Fruit fly (Drosophila melanogaster) Kc167 (cell line): Measurements from ENCODE around the gene CG3337.

Experiments
- Myc ChIP-seq: fragments of >200 bp; optimal IDR thresholded peaks from 2 replicates; lab custom pipeline; 2017; ENCODE audit warnings: missing external identifiers
- Sin3A ChIP-seq: fragments of >200 bp; optimal IDR thresholded peaks from 2 replicates; lab custom pipeline; 2018; ENCODE audit warnings: missing external identifiers
- h ChIP-seq: fragments of >200 bp; optimal IDR thresholded peaks from 3 replicates; lab custom pipeline; 2018; ENCODE audit warnings: missing external identifiers
- insv ChIP-seq: fragments of >200 bp; optimal IDR thresholded peaks from 3 replicates; lab custom pipeline; 2018; ENCODE audit warnings: missing external identifiers
- psq ChIP-seq: fragments of >200 bp; optimal IDR thresholded peaks from 2 replicates; lab custom pipeline; 2017; ENCODE audit warnings: missing external identifiers
- ttk ChIP-seq: sonication (Bioruptor generic); optimal IDR thresholded peaks from 2 replicates; lab custom pipeline; 2017; ENCODE audit warnings: missing external identifiers

The CG3337 gene

dm6 chr3R:21223453-21224057 is at the start of gene CG3337, which contains the start of gene Nelf-A:
Gene CG3337, minus strand, starts transcription at chr3R:21223584.
Gene Nelf-A, plus strand, starts transcription at chr3R:21223704.
- TF ChIP-seq ttk (no peak), Sin3A (no peak), h (lab: Kevin White, UChicago) (no peak), insv (lab: Kevin White, UChicago) (no peak), psq (lab: Kevin White, UChicago) (no peak)

- TF ChIP-seq Sin3A (no peak), psq (lab: Kevin White, UChicago) (no peak), ttk (no peak), Myc (lab: Kevin White, UChicago) (no peak), h (lab: Kevin White, UChicago) (no peak), insv (lab: Kevin White, UChicago) (no peak)
Measured at dm6 chr3R:21271208-21271607, 47.8 kb upstream of the CG3337 start.

dm6 chr3R:21270609-21271143 is 47.3 kb upstream of the CG3337 start:
- no peak for TF ChIP-seq Sin3A
- peak; percentile 1 for TF ChIP-seq ttk
- no peak for TF ChIP-seq Myc (lab: Kevin White, UChicago)

- no peak for TF ChIP-seq Sin3A
- no peak for TF ChIP-seq h (lab: Kevin White, UChicago)
- no peak for TF ChIP-seq ttk
- TF ChIP-seq psq (lab: Kevin White, UChicago), result no peak
- TF ChIP-seq Myc (lab: Kevin White, UChicago), result no peak
- no peak for TF ChIP-seq insv (lab: Kevin White, UChicago)
Measured at dm6 chr3R:21269923-21270322, 46.5 kb upstream of the CG3337 start, which contains the start of the genes AP-2sigma and Idi. Gene AP-2sigma, minus strand, starts transcription at chr3R:21270075. Gene Idi, plus strand, starts transcription at chr3R:21270126.

- no peak for TF ChIP-seq ttk
- no peak for TF ChIP-seq Sin3A
- TF ChIP-seq h (lab: Kevin White, UChicago), result no peak
- no peak for TF ChIP-seq Myc (lab: Kevin White, UChicago)
- TF ChIP-seq psq (lab: Kevin White, UChicago), result no peak
- no peak for TF ChIP-seq insv (lab: Kevin White, UChicago)
Measured at dm6 chr3R:21268873-21269272, 45.5 kb upstream of the CG3337 start, which contains the start of gene Rab1. Gene Rab1, minus strand, starts transcription at chr3R:21269060.

- TF ChIP-seq Myc (lab: Kevin White, UChicago) (no peak), ttk (no peak), Sin3A (no peak), psq (lab: Kevin White, UChicago) (no peak), insv (lab: Kevin White, UChicago) (no peak), h (lab: Kevin White, UChicago) (no peak)
Measured at dm6 chr3R:21267972-21268512, 44.7 kb upstream of the CG3337 start.

dm6 chr3R:21263177-21263576 is 39.8 kb upstream of the CG3337 start:
- no peak for TF ChIP-seq psq (lab: Kevin White, UChicago)
- no peak for TF ChIP-seq h (lab: Kevin White, UChicago)
- TF ChIP-seq Sin3A, result no peak
- TF ChIP-seq Myc (lab: Kevin White, UChicago), result no peak
- TF ChIP-seq ttk, result no peak
- no peak for TF ChIP-seq insv (lab: Kevin White, UChicago)

- TF ChIP-seq ttk (no peak), Myc (lab: Kevin White, UChicago) (no peak), insv (lab: Kevin White, UChicago) (no peak), Sin3A (no peak)
Measured at dm6 chr3R:21260795-21261194, 37.4 kb upstream of the CG3337 start.

- TF ChIP-seq Myc (lab: Kevin White, UChicago) (no peak), ttk (no peak), h (lab: Kevin White, UChicago) (no peak), Sin3A (no peak), psq (lab: Kevin White, UChicago) (no peak), insv (lab: Kevin White, UChicago) (no peak)
Measured at dm6 chr3R:21254296-21254695, 30.9 kb upstream of the CG3337 start.

dm6 chr3R:21252478-21252877 is 29.1 kb upstream of the CG3337 start:
- no peak for TF ChIP-seq ttk

- no peak for TF ChIP-seq Myc (lab: Kevin White, UChicago)
- TF ChIP-seq ttk, result no peak
- no peak for TF ChIP-seq insv (lab: Kevin White, UChicago)
- TF ChIP-seq psq (lab: Kevin White, UChicago), result no peak
- TF ChIP-seq h (lab: Kevin White, UChicago), result no peak
- TF ChIP-seq Sin3A, result no peak
Measured at dm6 chr3R:21246492-21247061, 23.2 kb upstream of the CG3337 start, which contains the start of gene ETHR. Gene ETHR, plus strand, starts transcription at chr3R:21247011.

dm6 chr3R:21245846-21246245 is 22.5 kb upstream of the CG3337 start:
- TF ChIP-seq ttk (no peak), Sin3A (no peak), insv (lab: Kevin White, UChicago) (no peak), Myc (lab: Kevin White, UChicago) (no peak), h (lab: Kevin White, UChicago) (no peak), psq (lab: Kevin White, UChicago) (no peak)
